Worm (Caenorhabditis elegans): ENCODE measurements around the gene B0303.11.

Gene B0303.11

DNA sequence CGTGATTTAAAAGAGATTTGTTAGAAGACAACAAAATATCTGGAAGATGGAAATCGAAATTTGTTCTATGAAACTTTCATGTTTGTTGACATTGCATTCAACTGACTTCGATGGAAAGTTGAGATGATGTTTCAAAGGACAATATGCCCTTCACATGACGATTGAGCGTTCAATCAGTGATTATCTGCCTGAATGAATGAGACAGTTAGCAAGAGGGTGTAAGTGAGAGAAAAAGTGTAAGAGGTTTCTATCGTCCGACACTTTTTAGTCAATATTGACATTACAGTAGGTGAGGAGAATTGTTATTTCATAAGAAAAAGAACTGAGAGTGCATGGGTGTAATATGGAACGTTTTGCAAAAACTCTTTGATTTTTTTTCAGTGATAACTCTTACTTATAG lies 23.0 kb upstream of the B0303.11 start:
- no peak for TF ChIP-seq unc-62 (GFP tag; optimal IDR thresholded peaks at IDR 0.05)

DNA sequence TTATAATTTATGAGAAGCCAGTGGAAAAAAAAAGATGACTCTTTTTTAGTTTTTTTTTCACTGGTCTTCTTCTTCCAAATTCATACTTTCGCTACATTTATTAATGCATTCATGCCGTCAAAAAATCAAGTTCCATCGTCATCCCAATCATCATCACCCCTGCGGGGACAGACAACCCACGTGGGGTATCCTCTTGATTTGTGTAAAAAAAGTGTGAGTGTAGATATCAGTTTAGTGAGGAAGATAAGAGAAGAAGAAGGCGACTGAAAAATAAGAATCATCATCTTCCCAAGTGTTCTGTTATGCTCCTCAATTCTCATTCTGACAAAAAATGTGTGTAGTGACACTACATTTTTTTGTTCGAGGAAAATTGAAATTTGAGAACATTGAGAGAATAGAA lies 21.8 kb upstream of the B0303.11 start:
- no peak for TF ChIP-seq unc-62 (GFP tag; optimal IDR thresholded peaks at IDR 0.05)

DNA sequence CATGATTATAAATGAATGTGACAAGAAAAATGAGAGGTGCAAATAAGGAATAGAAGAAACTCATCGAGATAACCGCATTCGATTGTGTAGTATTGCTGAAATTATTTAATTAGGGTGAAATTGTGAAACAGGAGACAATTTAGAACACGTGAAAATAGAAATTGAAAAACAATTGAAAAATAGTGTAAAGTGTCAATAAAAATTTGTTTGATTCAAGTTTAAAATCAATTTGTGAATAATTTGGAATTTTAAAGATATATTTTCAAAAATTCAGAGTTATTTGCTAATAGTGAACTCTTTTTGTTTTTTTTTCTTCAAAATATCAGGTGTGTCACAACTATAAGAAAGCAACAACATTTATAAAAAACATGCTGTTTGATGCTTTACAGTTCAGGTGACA lies 21.1 kb upstream of the B0303.11 start, which contains the start of gene ZK370.4:
Gene ZK370.4 (minus strand): TSS at position 101 of the 400 bp plus-strand sequence.
- TF ChIP-seq unc-62 (GFP tag; optimal IDR thresholded peaks at IDR 0.05): no peak

DNA sequence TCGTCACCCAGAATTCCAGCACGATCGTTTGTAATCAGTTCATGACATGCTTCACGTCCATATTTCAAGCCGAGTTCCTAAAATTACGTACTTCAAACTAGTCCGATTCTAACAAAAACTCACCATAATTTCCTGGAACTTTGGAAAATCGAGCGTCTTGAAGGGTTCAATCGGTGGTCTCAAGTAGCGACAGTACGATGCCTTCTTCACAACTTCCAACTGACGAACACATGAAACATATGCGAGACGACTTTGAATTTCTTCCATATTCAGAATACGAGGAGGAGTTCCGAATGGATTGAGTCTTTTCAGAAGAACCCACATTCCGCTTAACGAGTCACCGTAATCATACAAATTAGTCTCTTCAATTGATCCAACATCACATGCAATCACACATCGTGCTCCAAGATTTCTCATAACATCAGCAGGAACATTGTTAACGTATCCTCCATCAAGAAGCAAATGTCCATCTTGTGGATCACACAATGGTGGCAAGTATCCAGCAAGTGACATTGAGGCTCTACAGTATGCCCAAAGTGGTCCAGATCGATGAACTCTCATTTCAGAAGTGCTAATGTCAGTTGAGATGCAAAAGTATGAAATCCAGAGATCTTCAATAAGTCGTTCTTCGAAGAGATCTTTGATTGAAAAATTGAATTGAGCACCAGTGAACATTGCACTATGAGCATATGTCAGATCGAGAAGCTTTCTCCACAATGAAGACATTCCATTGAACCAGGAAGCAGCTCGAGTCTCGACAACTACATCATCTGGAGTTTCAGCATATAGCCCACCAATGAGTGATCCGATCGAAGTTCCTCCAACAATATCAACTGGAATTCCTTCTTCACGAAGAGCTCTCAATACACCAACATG lies 16.0 kb upstream of the B0303.11 start:
- no peak for TF ChIP-seq unc-62 (GFP tag; optimal IDR thresholded peaks at IDR 0.05)

DNA sequence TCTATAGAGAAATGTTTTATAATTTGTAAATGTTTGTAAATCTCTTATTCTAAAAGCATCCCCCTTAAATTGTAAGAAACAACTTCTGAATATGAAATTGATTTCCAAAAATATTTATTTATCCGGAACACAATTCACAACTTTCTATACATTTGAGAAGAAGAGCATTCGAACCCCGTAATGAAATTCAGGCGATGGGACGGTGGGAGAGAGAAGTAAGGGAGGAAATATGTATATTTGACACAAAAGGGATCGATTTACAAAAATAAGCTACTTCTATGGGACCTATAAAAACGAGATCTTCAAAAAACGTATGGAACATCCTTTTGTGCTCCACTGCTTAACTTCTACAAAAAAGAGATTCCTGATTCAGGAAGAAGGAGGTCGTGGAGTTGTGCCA lies 15.0 kb upstream of the B0303.11 start:
- no peak for TF ChIP-seq unc-62 (GFP tag; optimal IDR thresholded peaks at IDR 0.05)

DNA sequence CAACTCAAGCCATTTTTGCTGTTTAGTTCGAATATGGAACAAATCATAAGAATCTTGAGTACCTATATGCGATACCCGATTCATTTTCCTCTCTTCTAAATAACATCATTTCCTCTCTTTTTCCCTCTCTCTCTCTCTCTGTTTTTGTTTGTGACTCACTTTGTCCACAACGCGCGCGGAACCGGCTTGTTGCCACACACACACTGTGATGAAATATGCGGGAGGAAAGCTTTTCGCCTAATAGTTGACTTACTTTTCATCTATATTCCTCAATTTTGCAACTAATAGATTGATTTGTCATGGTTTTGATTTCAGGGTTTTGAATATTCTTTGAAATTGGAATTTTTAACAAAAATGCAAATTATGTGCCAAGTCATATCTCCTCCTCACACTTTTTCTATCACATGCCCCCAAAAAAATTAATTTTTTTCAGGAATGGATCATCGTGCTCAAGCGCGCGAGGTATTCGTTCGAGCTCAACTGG lies 9.6 kb upstream of the B0303.11 start, which contains the start of gene hipr-1:
Gene hipr-1 (plus strand): TSS at position 434 of the 484 bp plus-strand sequence.
- TF ChIP-seq unc-62 (GFP tag; optimal IDR thresholded peaks at IDR 0.05): no peak

DNA sequence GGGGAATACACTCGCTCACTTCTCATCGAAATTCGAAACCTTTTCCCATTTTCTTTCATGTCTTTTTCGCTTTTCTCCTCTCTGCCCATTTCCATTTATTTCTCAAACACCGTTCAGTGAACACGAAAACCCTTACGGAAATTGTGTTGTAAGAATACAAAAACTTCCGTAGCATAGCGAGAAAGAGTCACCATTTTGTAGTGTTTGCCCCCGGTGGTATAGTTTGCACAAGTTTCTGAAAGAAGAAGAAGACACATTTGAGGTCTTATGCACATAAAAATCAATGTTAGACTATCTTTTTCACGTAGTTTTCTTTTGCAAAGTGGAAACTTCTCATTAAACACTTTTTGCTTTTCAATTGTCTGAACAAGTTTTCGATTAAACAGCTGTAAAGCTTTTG lies 8.9 kb upstream of the B0303.11 start:
- TF ChIP-seq unc-62 (GFP tag; optimal IDR thresholded peaks at IDR 0.05): no peak

DNA sequence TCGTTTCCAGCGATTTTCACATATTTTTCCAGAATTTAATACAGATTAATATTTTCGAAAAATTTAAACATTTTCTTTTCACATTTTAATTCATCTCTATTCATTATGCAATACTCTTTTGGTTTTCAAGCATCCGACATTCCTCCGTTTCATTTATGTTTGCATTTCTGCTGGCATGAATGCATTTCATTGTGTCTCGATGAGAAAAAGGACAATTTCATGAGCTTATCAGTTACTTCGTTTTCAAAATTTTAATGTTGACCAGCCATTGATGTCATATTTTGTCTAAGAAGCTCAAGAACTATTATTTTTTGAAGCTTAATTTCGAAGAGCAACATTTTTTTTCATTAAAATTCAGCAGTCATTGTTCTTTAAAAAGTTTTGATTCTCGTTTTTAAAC lies 8.4 kb upstream of the B0303.11 start:
- TF ChIP-seq unc-62 (GFP tag; optimal IDR thresholded peaks at IDR 0.05): no peak

DNA sequence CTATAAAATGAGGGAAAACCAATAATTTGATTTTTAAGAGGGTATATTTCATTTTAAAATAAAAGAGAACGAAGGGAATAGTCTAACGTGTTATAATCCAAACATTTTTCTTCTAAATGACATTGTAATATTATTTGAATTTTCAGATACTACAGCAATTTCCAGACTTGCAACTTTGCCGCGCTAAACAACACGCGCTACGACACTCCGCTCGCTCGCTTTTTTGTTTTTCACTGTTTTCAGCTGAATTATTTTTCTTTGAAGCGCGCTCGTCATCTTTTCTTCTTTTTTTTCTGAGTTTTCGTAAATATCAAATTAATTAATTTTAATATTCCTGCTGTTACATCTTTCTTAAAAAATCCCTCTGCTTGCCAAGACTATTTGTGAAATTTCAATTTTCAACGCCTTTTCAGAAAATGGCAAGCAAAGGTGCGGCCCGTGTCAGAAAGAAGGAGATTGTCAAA lies 7.1 kb upstream of the B0303.11 start, which contains the start of gene mrpl-11:
Gene mrpl-11 (plus strand): TSS at position 414 of the 464 bp plus-strand sequence.
- no peak for TF ChIP-seq unc-62 (GFP tag; optimal IDR thresholded peaks at IDR 0.05)

DNA sequence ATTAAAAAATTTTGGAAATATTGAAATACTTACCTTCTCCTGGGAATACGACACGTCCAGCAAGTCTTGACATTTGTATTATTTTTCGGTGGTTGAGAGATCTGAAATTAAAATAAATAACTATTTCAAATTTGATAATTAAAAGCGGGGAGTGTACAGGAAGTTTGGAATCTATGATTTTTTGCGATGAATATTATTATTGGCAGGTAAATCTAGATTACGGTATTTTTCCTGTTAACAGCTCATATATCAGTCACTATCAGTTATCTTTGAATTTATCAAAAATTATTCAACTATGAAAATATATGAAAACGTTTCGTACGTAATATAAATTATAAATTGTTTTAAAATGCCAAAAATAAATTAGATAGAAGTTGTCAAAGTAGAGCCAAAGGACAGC lies 5.9 kb upstream of the B0303.11 start, which contains the start of gene B0303.14:
Gene B0303.14 (minus strand): TSS at position 101 of the 400 bp plus-strand sequence.
- no peak for TF ChIP-seq unc-62 (GFP tag; optimal IDR thresholded peaks at IDR 0.05)

DNA sequence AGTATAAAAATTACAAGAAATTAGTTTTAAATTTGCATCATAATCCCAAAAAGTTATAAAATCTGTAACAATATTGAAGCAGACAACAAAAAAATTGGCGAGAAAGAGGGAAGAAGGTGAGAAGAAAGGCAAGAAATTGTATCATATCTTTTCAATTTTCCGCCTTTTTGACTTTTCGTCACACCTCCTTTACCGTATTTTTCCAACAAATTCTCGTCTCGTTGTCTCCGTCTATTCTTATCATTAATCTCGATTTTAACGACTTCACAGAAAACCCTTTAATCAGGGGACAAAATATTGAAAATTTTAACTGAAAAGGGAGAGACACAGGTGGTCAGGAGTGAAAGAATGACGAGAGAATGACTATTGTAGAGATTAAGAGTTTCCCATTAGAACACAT lies 2.8 kb upstream of the B0303.11 start:
- no peak for TF ChIP-seq unc-62 (GFP tag; optimal IDR thresholded peaks at IDR 0.05)

DNA sequence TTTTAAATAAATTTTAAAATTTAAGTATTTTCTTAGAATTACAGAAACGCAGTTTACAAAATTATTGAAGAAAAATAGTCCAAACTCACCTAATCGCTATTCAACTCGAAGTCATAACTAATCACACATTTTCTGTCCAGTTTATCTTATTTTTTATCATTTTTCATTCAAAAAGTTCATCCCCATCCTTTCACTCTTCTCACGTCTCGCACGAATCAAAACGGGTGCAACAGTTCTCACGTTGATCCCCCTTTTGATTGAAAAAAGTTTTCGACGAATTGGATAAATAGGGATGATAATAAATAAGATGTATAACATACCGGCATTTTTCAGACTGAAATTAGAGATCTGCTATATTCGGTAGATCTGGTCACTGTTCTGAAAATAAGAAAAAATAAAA lies 475 bp downstream of the B0303.11 start:
- no peak for TF ChIP-seq unc-62 (GFP tag; optimal IDR thresholded peaks at IDR 0.05)

DNA sequence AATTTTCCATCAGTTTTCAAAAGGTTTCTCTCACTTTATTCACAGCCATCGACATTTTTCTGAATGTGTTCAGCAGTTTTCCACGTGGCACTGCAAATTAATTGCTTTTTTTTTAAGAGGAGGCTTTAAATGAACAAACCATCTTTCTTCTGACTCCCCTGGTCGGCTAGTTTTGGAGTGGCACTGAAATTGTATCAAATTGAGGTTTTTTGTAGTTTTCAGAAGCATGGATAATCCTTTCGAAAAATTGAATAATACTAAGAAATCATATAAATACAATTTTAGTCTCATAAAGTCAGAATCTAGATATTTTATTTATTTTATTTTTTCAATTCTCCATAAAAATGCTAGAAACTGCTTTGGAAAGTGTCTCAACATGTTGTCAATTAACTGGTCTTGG lies 5.4 kb downstream of the B0303.11 start, which contains the start of gene B0303.16:
Gene B0303.16 (plus strand): TSS at position 301 of the 400 bp plus-strand sequence.
- TF ChIP-seq unc-62 (GFP tag; optimal IDR thresholded peaks at IDR 0.05): no peak

DNA sequence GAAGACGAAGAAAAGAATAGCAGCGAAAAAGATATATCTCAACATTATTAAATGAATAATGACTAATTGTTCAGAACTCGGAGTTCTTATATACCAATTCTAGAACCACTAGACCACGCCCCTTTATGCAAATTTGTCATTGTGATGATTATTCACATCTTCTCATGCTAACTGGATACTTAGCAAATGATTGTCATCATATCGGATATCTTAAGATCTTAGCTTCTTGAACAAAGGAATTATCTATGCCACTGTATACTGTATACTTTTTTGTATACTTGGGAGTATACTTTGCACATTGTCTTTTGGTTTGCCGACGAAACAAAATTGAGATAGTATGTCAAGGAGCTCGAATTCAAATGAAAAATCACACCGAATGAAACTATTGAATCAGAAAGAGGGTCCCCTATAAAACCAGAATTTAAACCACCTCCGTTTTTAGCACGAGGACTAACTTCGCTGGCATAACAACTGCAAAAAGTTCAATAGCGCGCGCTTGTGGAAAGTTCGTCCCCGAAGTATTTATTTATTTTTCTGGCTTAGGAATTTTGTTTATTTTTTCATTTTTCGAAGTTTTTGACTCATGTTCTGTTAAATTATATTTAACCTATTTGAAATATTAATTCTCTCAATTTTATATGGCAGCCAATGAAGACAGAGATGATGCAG lies 9.8 kb downstream of the B0303.11 start, which contains the start of the genes sdz-1 and vps-33.1:
Gene sdz-1 (minus strand): TSS at position 51 of the 669 bp plus-strand sequence.
Gene vps-33.1 (plus strand): TSS at position 639 of the 669 bp plus-strand sequence.
- TF ChIP-seq unc-62 (GFP tag; optimal IDR thresholded peaks at IDR 0.05): no peak

DNA sequence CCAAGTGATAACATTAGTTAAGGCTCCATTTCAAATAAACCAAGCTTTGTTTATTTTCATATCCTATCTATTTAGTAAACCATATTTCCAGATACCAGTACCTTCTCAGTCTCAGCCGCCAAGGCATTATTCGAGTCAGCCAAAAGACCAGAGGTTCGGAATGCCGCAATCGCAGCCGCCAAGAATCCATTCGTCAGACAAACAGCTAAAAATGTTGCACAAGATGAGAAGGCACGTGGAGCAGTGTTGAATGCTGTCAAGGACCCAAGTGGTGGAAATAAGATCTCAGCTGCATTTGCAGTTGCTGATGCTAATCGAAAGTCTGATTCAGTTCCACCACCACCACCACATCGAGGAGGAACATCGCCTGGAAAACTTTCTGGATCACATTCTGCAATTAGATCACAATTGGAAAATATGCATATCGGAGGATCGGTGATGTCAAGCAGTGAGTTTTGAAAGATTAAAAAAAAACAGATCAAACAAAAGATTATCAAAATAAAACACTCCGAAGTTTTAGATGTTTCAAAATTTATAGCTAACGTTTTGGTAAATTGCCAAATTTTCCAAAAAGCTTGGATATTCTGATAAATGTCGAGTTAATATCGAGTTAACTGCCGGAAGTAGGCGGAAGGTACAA lies 12.8 kb downstream of the B0303.11 start:
- no peak for TF ChIP-seq unc-62 (GFP tag; optimal IDR thresholded peaks at IDR 0.05)

DNA sequence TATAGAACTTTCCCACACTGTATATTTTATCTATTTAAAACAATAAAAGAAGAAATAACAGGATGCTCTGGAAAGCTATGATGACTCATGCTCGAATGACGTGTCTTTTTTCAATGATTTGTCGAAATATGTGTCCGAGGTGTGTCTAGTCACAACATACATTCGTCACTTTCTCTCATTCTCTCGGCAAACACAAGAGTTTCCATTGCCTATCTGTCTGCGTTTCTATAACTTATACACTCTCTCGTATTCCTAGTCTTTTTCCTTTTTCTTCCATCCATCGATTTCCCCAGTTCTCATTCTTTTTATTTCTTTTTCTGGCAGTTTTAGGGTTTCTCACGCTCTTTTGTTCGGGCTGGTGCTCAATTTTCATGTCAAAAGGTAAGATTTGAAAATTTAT lies 13.5 kb downstream of the B0303.11 start:
- TF ChIP-seq unc-62 (GFP tag; optimal IDR thresholded peaks at IDR 0.05): no peak

Measured in whole organism, dauer.